Worm (Caenorhabditis elegans): ENCODE measurements around the gene F47B8.8.
A peak's percentile ranks its signal among the peaks of the same experiment; 100 is the strongest.

The F47B8.8 gene

ce11 chrV:14364586-14365248 lies 33.2 kb downstream of the F47B8.8 start:
- TF ChIP-seq nhr-84 (tag; optimal IDR thresholded peaks at IDR 0.05): no peak
- TF ChIP-seq unc-86 (tag; optimal IDR thresholded peaks at IDR 0.05): no peak
- no peak for TF ChIP-seq mep-1 (tag; optimal IDR thresholded peaks at IDR 0.05)
- TF ChIP-seq dsc-1 (tag; optimal IDR thresholded peaks at IDR 0.05): no peak

ce11 chrV:14366487-14366962 lies 35.0 kb downstream of the F47B8.8 start:
- TF ChIP-seq pax-3 (tag; optimal IDR thresholded peaks at IDR 0.05) (peak; percentile 41), jun-1 (tag; optimal IDR thresholded peaks at IDR 0.05) (peak; percentile 60), nhr-85 (tag) (no peak), lin-14 (GFP tag; optimal IDR thresholded peaks at IDR 0.05) (peak; percentile 66), fkh-8 (tag; optimal IDR thresholded peaks at IDR 0.05) (peak; percentile 7), fkh-10 (GFP tag; optimal IDR thresholded peaks at IDR 0.05) (peak; percentile 66), ceh-82 (tag; optimal IDR thresholded peaks at IDR 0.05) (peak in 1 of 3 experiments; percentile 18), lin-15B (tag; optimal IDR thresholded peaks at IDR 0.05) (no peak), lin-35 (GFP tag; optimal IDR thresholded peaks at IDR 0.05) (peak in 1 of 2 experiments; percentile 2), egl-13 (tag; optimal IDR thresholded peaks at IDR 0.05) (no peak), nhr-47 (tag; optimal IDR thresholded peaks at IDR 0.05) (peak; percentile 31)

ce11 chrV:14368272-14369052 lies 36.9 kb downstream of the F47B8.8 start:
- TF ChIP-seq Y116A8C.19 (tag; optimal IDR thresholded peaks at IDR 0.05; ENCODE audit: borderline replicate concordance) (no peak), swsn-7 (tag; optimal IDR thresholded peaks at IDR 0.05) (no peak), ceh-88 (GFP tag; IDR thresholded peaks at IDR 0.05) (no peak), nhr-71 (tag; optimal IDR thresholded peaks at IDR 0.05) (no peak), pax-3 (tag; optimal IDR thresholded peaks at IDR 0.05) (no peak), snpc-4 (tag; optimal IDR thresholded peaks at IDR 0.05) (no peak), fkh-4 (tag; optimal IDR thresholded peaks at IDR 0.05; ENCODE audit: borderline replicate concordance) (no peak), aha-1 (tag; optimal IDR thresholded peaks at IDR 0.05) (no peak), ceh-63 (GFP tag; optimal IDR thresholded peaks at IDR 0.05) (no peak)

- TF ChIP-seq hlh-17 (GFP tag; optimal IDR thresholded peaks at IDR 0.05; ENCODE audit: borderline replicate concordance): no peak
- TF ChIP-seq efl-1 (optimal IDR thresholded peaks at IDR 0.05): no peak
- TF ChIP-seq efl-1 (GFP tag; optimal IDR thresholded peaks at IDR 0.05 in 1 of 2): peak in 1 of 2 experiments; percentile 69
These were observed 37.9 kb downstream of the F47B8.8 start for ce11 chrV:14369412-14369811.

- no peak for TF ChIP-seq xbp-1 (tag; optimal IDR thresholded peaks at IDR 0.05)
These were observed 41.2 kb downstream of the F47B8.8 start, which contains the start of gene unc-39 for ce11 chrV:14372774-14373173. Gene unc-39 (plus strand): TSS chrV:14373074.

ce11 chrV:14378052-14378451 lies 46.5 kb downstream of the F47B8.8 start:
- TF ChIP-seq pax-3 (tag; optimal IDR thresholded peaks at IDR 0.05): peak; percentile 13
- no peak for TF ChIP-seq ztf-11 (tag; optimal IDR thresholded peaks at IDR 0.05)
- TF ChIP-seq dsc-1 (tag; optimal IDR thresholded peaks at IDR 0.05): peak; percentile 85
- no peak for TF ChIP-seq lin-15B (tag; optimal IDR thresholded peaks at IDR 0.05)

- no peak for TF ChIP-seq lin-15B (tag; optimal IDR thresholded peaks at IDR 0.05)
- no peak for TF ChIP-seq aly-2 (tag; optimal IDR thresholded peaks at IDR 0.05)
- TF ChIP-seq jun-1 (tag; optimal IDR thresholded peaks at IDR 0.05): no peak
- no peak for TF ChIP-seq hpl-2 (GFP tag; optimal IDR thresholded peaks at IDR 0.05)
- TF ChIP-seq aha-1 (tag; optimal IDR thresholded peaks at IDR 0.05): no peak
- TF ChIP-seq fos-1 (tag; optimal IDR thresholded peaks at IDR 0.05): no peak
- no peak for TF ChIP-seq nhr-85 (tag)
- no peak for TF ChIP-seq nhr-11 (tag; optimal IDR thresholded peaks at IDR 0.05)
- no peak for TF ChIP-seq irx-1 (tag; optimal IDR thresholded peaks at IDR 0.05)
- TF ChIP-seq ceh-88 (GFP tag; IDR thresholded peaks at IDR 0.05): no peak
- TF ChIP-seq swsn-7 (tag; optimal IDR thresholded peaks at IDR 0.05): no peak
- no peak for TF ChIP-seq pag-3 (tag; optimal IDR thresholded peaks at IDR 0.05; ENCODE audit: borderline replicate concordance, insufficient read depth)
- no peak for TF ChIP-seq nhr-12 (tag; optimal IDR thresholded peaks at IDR 0.05)
These were observed 47.5 kb downstream of the F47B8.8 start, which contains the start of gene npr-43 for ce11 chrV:14378986-14379385. Gene npr-43 (minus strand): TSS chrV:14379086.

Measured in whole organism, L1 larva.